Worm (Caenorhabditis elegans) whole organism, L3 larva: ENCODE results near the gene cyp-33C3.

ENCODE experiments used
- R02D3.7 ChIP-seq: fragments of 150-350 bp; optimal IDR thresholded peaks from 2 replicates; lab custom pipeline; 2014; ENCODE audit warnings: missing biosample characterization, missing genetic modification characterization
- ZK546.5 ChIP-seq: sonication (generic microtip); optimal IDR thresholded peaks from 2 replicates; lab custom pipeline; 2017; ENCODE audit warnings: missing biosample characterization, missing genetic modification characterization
- ama-1 ChIP-seq: fragments of 150-350 bp; optimal IDR thresholded peaks from 2 replicates; lab custom pipeline; 2018
- ceh-16 ChIP-seq: sonication (generic microtip); optimal IDR thresholded peaks from 2 replicates; lab custom pipeline; 2017; ENCODE audit warnings: missing biosample characterization, missing genetic modification characterization
- ceh-28 ChIP-seq: fragments of 150-350 bp; optimal IDR thresholded peaks from 2 replicates; lab custom pipeline; 2014; ENCODE audit warnings: missing biosample characterization, missing genetic modification reagents, missing genetic modification characterization
- ceh-9 ChIP-seq: sonication (generic microtip); optimal IDR thresholded peaks from 2 replicates; lab custom pipeline; 2018; ENCODE audit warnings: missing biosample characterization, missing genetic modification characterization
- daf-12 ChIP-seq: fragments of 150-350 bp; optimal IDR thresholded peaks from 2 replicates; lab custom pipeline; 2014; ENCODE audit warnings: missing biosample characterization, missing genetic modification reagents, missing genetic modification characterization
- elt-1 ChIP-seq: fragments of 150-350 bp; optimal IDR thresholded peaks from 2 replicates; lab custom pipeline; 2014; ENCODE audit warnings: missing biosample characterization, missing genetic modification characterization
- elt-2 ChIP-seq: sonication (generic microtip); optimal IDR thresholded peaks from 2 replicates; lab custom pipeline; 2016; ENCODE audit warnings: missing genetic modification reagents, mild to moderate bottlenecking, missing genetic modification characterization, missing compliant biosample characterization
- elt-3 ChIP-seq, 3 experiments: fragments of 150-350 bp in 1 of 3; sonication (generic microtip) in 2 of 3; optimal IDR thresholded peaks; 2 replicates in 2 of 3; 4 replicates in 1 of 3; lab custom pipeline; 2014 to 2017; ENCODE audit warnings: missing biosample characterization in 3 of 3, missing genetic modification characterization in 3 of 3
- eor-1 ChIP-seq, 2 experiments: fragments of 150-350 bp; optimal IDR thresholded peaks; 2 replicates each; lab custom pipeline; 2014 to 2018; ENCODE audit warnings: missing biosample characterization in 2 of 2, missing genetic modification characterization in 2 of 2
- fkh-10 ChIP-seq: sonication (generic microtip); optimal IDR thresholded peaks from 2 replicates; lab custom pipeline; 2017; ENCODE audit warnings: missing biosample characterization, missing genetic modification reagents, missing genetic modification characterization
- fos-1 ChIP-seq: fragments of 150-350 bp; optimal IDR thresholded peaks from 2 replicates; lab custom pipeline; 2014; ENCODE audit warnings: missing biosample characterization, missing genetic modification characterization
- hmg-11 ChIP-seq: sonication (generic microtip); optimal IDR thresholded peaks from 2 replicates; lab custom pipeline; 2016; ENCODE audit warnings: missing genetic modification characterization, missing compliant biosample characterization
- lin-15B ChIP-seq: fragments of 150-350 bp; optimal IDR thresholded peaks from 2 replicates; lab custom pipeline; 2014; ENCODE audit warnings: missing biosample characterization, missing genetic modification characterization
- lin-39 ChIP-seq: fragments of 150-350 bp; optimal IDR thresholded peaks from 2 replicates; lab custom pipeline; 2018; ENCODE audit warnings: missing biosample characterization, missing genetic modification reagents, missing genetic modification characterization
- lsy-12 ChIP-seq: sonication (generic microtip); optimal IDR thresholded peaks from 2 replicates; lab custom pipeline; 2016; ENCODE audit warnings: mild to moderate bottlenecking, missing genetic modification characterization, missing compliant biosample characterization
- mdl-1 ChIP-seq: fragments of 150-350 bp; optimal IDR thresholded peaks from 2 replicates; lab custom pipeline; 2014; ENCODE audit warnings: missing biosample characterization, missing genetic modification characterization
- mml-1 ChIP-seq: fragments of 150-350 bp; sonication (generic microtip); optimal IDR thresholded peaks from 3 replicates; lab custom pipeline; 2014; ENCODE audit warnings: missing biosample characterization, missing genetic modification characterization
- nfya-1 ChIP-seq: sonication (generic microtip); optimal IDR thresholded peaks from 2 replicates; lab custom pipeline; 2017; ENCODE audit warnings: missing genetic modification characterization, mild to moderate bottlenecking, missing compliant biosample characterization, antibody characterized with exemption, moderate library complexity; ENCODE audit not compliant: insufficient read depth
- nhr-11 ChIP-seq: fragments of 150-350 bp; optimal IDR thresholded peaks from 2 replicates; lab custom pipeline; 2014; ENCODE audit warnings: missing biosample characterization, missing genetic modification characterization
- nhr-12 ChIP-seq: fragments of 150-350 bp; optimal IDR thresholded peaks from 2 replicates; lab custom pipeline; 2014; ENCODE audit warnings: missing biosample characterization, missing genetic modification characterization
- nhr-25 ChIP-seq: sonication (generic microtip); optimal IDR thresholded peaks from 2 replicates; lab custom pipeline; 2017; ENCODE audit warnings: missing biosample characterization, missing genetic modification characterization
- nhr-43 ChIP-seq: sonication (generic microtip); optimal IDR thresholded peaks from 2 replicates; lab custom pipeline; 2016; ENCODE audit warnings: mild to moderate bottlenecking, missing genetic modification characterization, missing compliant biosample characterization; ENCODE audit not compliant: poor library complexity, severe bottlenecking
- nhr-76 ChIP-seq: fragments of 150-350 bp; sonication (generic microtip); optimal IDR thresholded peaks from 5 replicates; lab custom pipeline; 2014; ENCODE audit warnings: missing biosample characterization, missing genetic modification characterization
- nhr-77 ChIP-seq: fragments of 150-350 bp; optimal IDR thresholded peaks from 2 replicates; lab custom pipeline; 2014; ENCODE audit warnings: missing biosample characterization, missing genetic modification characterization
- pha-4 ChIP-seq: fragments of 150-350 bp; optimal IDR thresholded peaks from 2 replicates; lab custom pipeline; 2014; ENCODE audit warnings: missing biosample characterization, missing genetic modification reagents, missing genetic modification characterization
- pqm-1 ChIP-seq: fragments of 150-350 bp; optimal IDR thresholded peaks from 2 replicates; lab custom pipeline; 2017; ENCODE audit warnings: missing biosample characterization, missing genetic modification characterization, inconsistent platforms
- sea-2 ChIP-seq: fragments of 150-350 bp; sonication (generic microtip); optimal IDR thresholded peaks from 4 replicates; lab custom pipeline; 2014; ENCODE audit warnings: missing biosample characterization, missing genetic modification reagents, missing genetic modification characterization
- skn-1 ChIP-seq: fragments of 150-350 bp; optimal IDR thresholded peaks from 2 replicates; lab custom pipeline; 2014; ENCODE audit warnings: missing biosample characterization, missing genetic modification characterization
- snpc-4 ChIP-seq: fragments of 150-350 bp; optimal IDR thresholded peaks from 2 replicates; lab custom pipeline; 2014; ENCODE audit warnings: missing biosample characterization, missing genetic modification characterization
- tbx-2 ChIP-seq: sonication (generic microtip); optimal IDR thresholded peaks from 2 replicates; lab custom pipeline; 2016; ENCODE audit warnings: mild to moderate bottlenecking, missing genetic modification characterization, missing compliant biosample characterization
- unc-62 ChIP-seq: fragments of 150-350 bp; sonication (generic microtip); optimal IDR thresholded peaks from 4 replicates; lab custom pipeline; 2014; ENCODE audit warnings: missing biosample characterization, missing genetic modification reagents, missing genetic modification characterization
- zag-1 ChIP-seq: fragments of 150-350 bp; optimal IDR thresholded peaks from 2 replicates; lab custom pipeline; 2014; ENCODE audit warnings: missing biosample characterization, missing genetic modification characterization
- ztf-11 ChIP-seq: fragments of 150-350 bp; optimal IDR thresholded peaks from 2 replicates; lab custom pipeline; 2014; ENCODE audit warnings: missing biosample characterization, missing genetic modification characterization
- ztf-4 ChIP-seq: fragments of 150-350 bp; optimal IDR thresholded peaks from 2 replicates; lab custom pipeline; 2014; ENCODE audit warnings: missing biosample characterization, missing genetic modification characterization

cyp-33C3 gene

ce11 chrV:2266958-2267357 is 24.4 kb downstream of the cyp-33C3 start, which contains the start of gene nhr-275:
nhr-275 (minus strand) TSS chrV:2267058.
- TF ChIP-seq nhr-77 (tag; lab: Kevin White, UChicago) (no peak), nhr-43 (no peak), ama-1 (lab: Kevin White, UChicago) (no peak), pqm-1 (tag; lab: Kevin White, UChicago) (no peak)

ce11 chrV:2271750-2272149 is 29.2 kb downstream of the cyp-33C3 start, which contains the start of gene Y5H2A.1:
Y5H2A.1 (minus strand) TSS chrV:2271850.
- TF ChIP-seq pha-4 (tag; lab: Kevin White, UChicago) = no peak
- no peak for TF ChIP-seq mdl-1 (tag; lab: Kevin White, UChicago)
- TF ChIP-seq ZK546.5 (tag; lab: Kevin White, UChicago) = no peak
- TF ChIP-seq R02D3.7 (tag; lab: Kevin White, UChicago) = no peak
- no peak for TF ChIP-seq skn-1 (tag; lab: Kevin White, UChicago)
- no peak for TF ChIP-seq hmg-11
- TF ChIP-seq elt-1 (tag; lab: Kevin White, UChicago) = no peak
- TF ChIP-seq lsy-12 (tag; lab: Kevin White, UChicago) = no peak
- TF ChIP-seq unc-62 (GFP tag; lab: Kevin White, UChicago) = no peak
- no peak for TF ChIP-seq nhr-25 (tag; lab: Kevin White, UChicago)
- no peak for TF ChIP-seq nhr-12
- no peak for TF ChIP-seq nfya-1 (tag; lab: Kevin White, UChicago)
- TF ChIP-seq snpc-4 = no peak
- TF ChIP-seq nhr-11 (tag; lab: Kevin White, UChicago) = no peak
- no peak for TF ChIP-seq ztf-4 (tag; lab: Kevin White, UChicago)
- TF ChIP-seq zag-1 (tag; lab: Kevin White, UChicago) = no peak

ce11 chrV:2274253-2274892 is 31.8 kb downstream of the cyp-33C3 start, which contains the start of the genes Y5H2A.4 and abu-4:
Y5H2A.4 (minus strand) TSS chrV:2274353.
abu-4 (plus strand) TSS chrV:2274842.
- TF ChIP-seq lin-39 (no peak), sea-2 (GFP tag; lab: Kevin White, UChicago) (no peak), fos-1 (no peak), hmg-11 (no peak), elt-2 (tag; lab: Kevin White, UChicago) (no peak), nhr-12 (no peak), fkh-10 (GFP tag; lab: Kevin White, UChicago) (no peak), nhr-77 (tag; lab: Kevin White, UChicago) (no peak), mml-1 (tag; lab: Kevin White, UChicago) (no peak), snpc-4 (no peak), tbx-2 (no peak), ztf-11 (tag; lab: Kevin White, UChicago) (no peak), pqm-1 (tag; lab: Kevin White, UChicago) (no peak)

- no peak for TF ChIP-seq nhr-11 (tag; lab: Kevin White, UChicago)
- no peak for TF ChIP-seq ztf-11 (tag; lab: Kevin White, UChicago)
- TF ChIP-seq lin-15B (tag; lab: Kevin White, UChicago) = peak; percentile 10
- TF ChIP-seq ama-1 (lab: Kevin White, UChicago) = no peak
- TF ChIP-seq pha-4 (tag; lab: Kevin White, UChicago) = peak; percentile 21
- TF ChIP-seq ceh-9 (tag; lab: Kevin White, UChicago) = no peak
- TF ChIP-seq pqm-1 (tag; lab: Kevin White, UChicago) = peak; percentile 2
- TF ChIP-seq nhr-77 (tag; lab: Kevin White, UChicago) = no peak
Measured at ce11 chrV:2277260-2277659, 34.7 kb downstream of the cyp-33C3 start.

- TF ChIP-seq pha-4 (tag; lab: Kevin White, UChicago) = peak; percentile 44
- TF ChIP-seq nfya-1 (tag; lab: Kevin White, UChicago) = no peak
- no peak for TF ChIP-seq ceh-16 (tag; lab: Kevin White, UChicago)
- TF ChIP-seq ztf-4 (tag; lab: Kevin White, UChicago) = no peak
- peak; percentile 4 for TF ChIP-seq pqm-1 (tag; lab: Kevin White, UChicago)
- TF ChIP-seq elt-3 (tag; optimal IDR thresholded peaks at IDR 0.05; lab: Kevin White, UChicago) = no peak
- TF ChIP-seq ama-1 (lab: Kevin White, UChicago) = no peak
- no peak for TF ChIP-seq nhr-77 (tag; lab: Kevin White, UChicago)
- TF ChIP-seq ztf-11 (tag; lab: Kevin White, UChicago) = no peak
- no peak for TF ChIP-seq ceh-9 (tag; lab: Kevin White, UChicago)
- no peak for TF ChIP-seq tbx-2
- TF ChIP-seq eor-1 (tag; optimal IDR thresholded peaks at IDR 0.05; lab: Kevin White, UChicago) = no peak
- no peak for TF ChIP-seq daf-12 (tag; lab: Kevin White, UChicago)
- peak; percentile 1 for TF ChIP-seq elt-2 (tag; lab: Kevin White, UChicago)
- TF ChIP-seq ceh-28 (tag; lab: Kevin White, UChicago) = no peak
- TF ChIP-seq sea-2 (GFP tag; lab: Kevin White, UChicago) = no peak
- no peak for TF ChIP-seq mdl-1 (tag; lab: Kevin White, UChicago)
- no peak for TF ChIP-seq mml-1 (tag; lab: Kevin White, UChicago)
- no peak for TF ChIP-seq nhr-76 (tag; lab: Kevin White, UChicago)
Measured at ce11 chrV:2278052-2278451, 35.5 kb downstream of the cyp-33C3 start, which contains the start of gene nhr-59. nhr-59 (minus strand) TSS chrV:2278265.
